Fruit fly (Drosophila melanogaster): Measurements from ENCODE around the gene CG11857.

The CG11857 gene

dm6 chr3R:25247379-25247869 is 11.3 kb upstream of the CG11857 start, which contains the start of the genes RpS27 and Nup37 (continued):
- TF ChIP-seq CG4318 (GFP tag; optimal IDR thresholded peaks at IDR 0.05): no peak
- peak; percentile 93 for TF ChIP-seq CG11902 (GFP tag; optimal IDR thresholded peaks at IDR 0.05)
- peak in 1 of 2 experiments; percentile 98 for TF ChIP-seq salr (GFP tag; optimal IDR thresholded peaks at IDR 0.05)
- peak; percentile 98 for TF ChIP-seq CG3919 (GFP tag; optimal IDR thresholded peaks at IDR 0.05)
- peak; percentile 91 for TF ChIP-seq CG6792 (GFP tag; optimal IDR thresholded peaks at IDR 0.05)
- TF ChIP-seq net (GFP tag; optimal IDR thresholded peaks at IDR 0.05): peak; percentile 96
- peak; percentile 98 for TF ChIP-seq lz (GFP tag; optimal IDR thresholded peaks at IDR 0.05)
- TF ChIP-seq vri (GFP tag; optimal IDR thresholded peaks at IDR 0.05): peak; percentile 96
- no peak for TF ChIP-seq Hr38 (GFP tag; optimal IDR thresholded peaks at IDR 0.05)
- TF ChIP-seq eg (GFP tag; IDR thresholded peaks at IDR 0.05): peak; percentile 93
- TF ChIP-seq CG16779 (tag; optimal IDR thresholded peaks at IDR 0.05): peak; percentile 94
- no peak for TF ChIP-seq Hr4 (GFP tag; optimal IDR thresholded peaks at IDR 0.05)
- no peak for TF ChIP-seq Lpt (GFP tag; optimal IDR thresholded peaks at IDR 0.05)
- peak; percentile 57; the same call in 2 of the 3 replicates for TF ChIP-seq CG8119 (GFP tag; IDR thresholded peaks at IDR 0.05)
- TF ChIP-seq Sox15 (GFP tag; optimal IDR thresholded peaks at IDR 0.05): peak; percentile 92
- no peak for TF ChIP-seq CG6276 (GFP tag; optimal IDR thresholded peaks at IDR 0.05)
- TF ChIP-seq topi (GFP tag; optimal IDR thresholded peaks at IDR 0.05): peak; percentile 95
- peak; percentile 96 for TF ChIP-seq CG7368 (GFP tag; optimal IDR thresholded peaks at IDR 0.05)
- TF ChIP-seq esn (GFP tag; optimal IDR thresholded peaks at IDR 0.05): peak; percentile 98
- TF ChIP-seq dsx (GFP tag; optimal IDR thresholded peaks at IDR 0.05; ENCODE audit: poor library complexity, severe bottlenecking): peak; percentile 74
- peak; percentile 97 for TF ChIP-seq CG31627 (GFP tag; optimal IDR thresholded peaks at IDR 0.05)
- TF ChIP-seq CG6163 (GFP tag; IDR thresholded peaks at IDR 0.05): peak; percentile 96
- TF ChIP-seq OdsH (GFP tag; optimal IDR thresholded peaks at IDR 0.05): peak; percentile 92
- TF ChIP-seq CG6854 (GFP tag; optimal IDR thresholded peaks at IDR 0.05): peak; percentile 98
- peak; percentile 96 for TF ChIP-seq Met (GFP tag; optimal IDR thresholded peaks at IDR 0.05)

DNA sequence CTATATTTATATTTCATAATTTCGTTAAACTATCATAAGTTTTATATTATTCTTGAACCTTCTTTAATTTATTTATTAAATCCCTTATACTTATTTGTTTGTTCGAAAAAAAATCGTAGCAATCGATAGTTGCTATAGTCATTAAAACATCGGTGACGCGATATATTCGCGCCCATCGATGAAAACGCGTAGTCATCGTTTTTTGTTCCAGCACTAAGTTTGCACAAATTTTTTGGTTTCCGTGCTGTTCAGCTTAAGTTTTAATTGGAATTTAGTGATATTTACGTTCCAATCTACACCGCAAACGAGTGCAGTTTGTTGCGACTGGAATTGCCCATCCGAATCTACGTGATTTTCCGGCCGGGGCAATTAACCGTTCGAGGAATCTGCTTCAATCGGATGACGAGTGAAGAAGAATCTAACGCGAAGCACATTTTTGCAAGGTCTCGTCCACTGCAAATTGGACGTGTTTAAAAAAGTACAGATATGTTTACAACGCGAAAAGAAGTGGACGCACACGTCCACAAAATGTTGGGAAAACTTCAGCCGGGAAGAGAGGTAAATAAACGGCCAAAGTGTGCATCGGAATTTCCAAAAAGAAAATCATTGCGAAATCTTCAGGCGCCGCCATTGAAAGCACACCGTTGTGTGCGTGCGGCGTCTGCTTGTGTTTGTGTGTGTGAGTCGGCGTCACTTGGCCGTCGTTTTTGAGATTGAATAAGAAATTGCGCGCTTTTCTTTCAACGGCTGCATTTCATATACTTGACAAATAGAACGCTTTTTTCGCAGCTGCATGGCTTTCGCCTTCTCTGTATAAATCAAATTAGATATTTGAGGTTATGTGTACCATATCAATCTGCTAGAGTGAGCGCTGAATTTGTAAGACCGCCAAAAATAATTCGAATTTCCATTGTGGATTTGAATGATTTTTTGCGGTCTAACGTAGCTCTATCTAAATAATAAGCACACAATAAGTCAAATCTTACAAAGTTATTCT is 9.3 kb upstream of the CG11857 start, which contains the start of gene Nup358:
Gene Nup358, plus strand, starts transcription at position 204 of the 997 bp plus-strand sequence.
- TF ChIP-seq achi (GFP tag; optimal IDR thresholded peaks at IDR 0.05) (no peak), CG31627 (GFP tag; optimal IDR thresholded peaks at IDR 0.05) (peak; percentile 4), esn (GFP tag; optimal IDR thresholded peaks at IDR 0.05) (peak; percentile 37), vri (GFP tag; optimal IDR thresholded peaks at IDR 0.05) (no peak), net (GFP tag; optimal IDR thresholded peaks at IDR 0.05) (no peak), acj6 (GFP tag; optimal IDR thresholded peaks at IDR 0.05) (no peak), Hr38 (GFP tag; optimal IDR thresholded peaks at IDR 0.05) (no peak), CG8632 (GFP tag; optimal IDR thresholded peaks at IDR 0.05) (no peak), CG6163 (GFP tag; IDR thresholded peaks at IDR 0.05) (no peak), ss (GFP tag; optimal IDR thresholded peaks at IDR 0.05) (no peak), lz (GFP tag; optimal IDR thresholded peaks at IDR 0.05) (no peak), Hr4 (GFP tag; optimal IDR thresholded peaks at IDR 0.05) (no peak), CG32006 (GFP tag; optimal IDR thresholded peaks at IDR 0.05) (no peak), CG15336 (GFP tag; IDR thresholded peaks at IDR 0.05) (no peak)

dm6 chr3R:25260670-25261069 is 2.0 kb downstream of the CG11857 start:
- TF ChIP-seq CG10669 (GFP tag; optimal IDR thresholded peaks at IDR 0.05): no peak
- TF ChIP-seq CG31627 (GFP tag; optimal IDR thresholded peaks at IDR 0.05): no peak
- TF ChIP-seq Gug (GFP tag; IDR thresholded peaks at IDR 0.05): no peak
- TF ChIP-seq Eip75B (GFP tag; optimal IDR thresholded peaks at IDR 0.05): no peak
- no peak for TF ChIP-seq OdsH (GFP tag; optimal IDR thresholded peaks at IDR 0.05)
- no peak for TF ChIP-seq CG6163 (GFP tag; IDR thresholded peaks at IDR 0.05)
- TF ChIP-seq salr (GFP tag; optimal IDR thresholded peaks at IDR 0.05): no peak
- TF ChIP-seq Hr39 (GFP tag; optimal IDR thresholded peaks at IDR 0.05): no peak
- no peak for TF ChIP-seq Hr4 (GFP tag; optimal IDR thresholded peaks at IDR 0.05)
- TF ChIP-seq Smox (GFP tag; optimal IDR thresholded peaks at IDR 0.05): no peak
- no peak for TF ChIP-seq Eip93F (GFP tag; optimal IDR thresholded peaks at IDR 0.05)
- TF ChIP-seq CG6808 (GFP tag; optimal IDR thresholded peaks at IDR 0.05): no peak
- TF ChIP-seq Sox14 (GFP tag; optimal IDR thresholded peaks at IDR 0.05): no peak
- no peak for TF ChIP-seq achi (GFP tag; optimal IDR thresholded peaks at IDR 0.05)
- no peak for TF ChIP-seq ss (GFP tag; optimal IDR thresholded peaks at IDR 0.05)
- no peak for TF ChIP-seq esn (GFP tag; optimal IDR thresholded peaks at IDR 0.05)
- TF ChIP-seq topi (GFP tag; optimal IDR thresholded peaks at IDR 0.05): no peak
- TF ChIP-seq Sox15 (GFP tag; optimal IDR thresholded peaks at IDR 0.05): no peak
- TF ChIP-seq CG10631 (GFP tag; optimal IDR thresholded peaks at IDR 0.05): no peak
- TF ChIP-seq vri (GFP tag; optimal IDR thresholded peaks at IDR 0.05): no peak

Data from whole organism, prepupa.